Fruit fly (Drosophila melanogaster): ENCODE data around the gene CG32756.

- peak; percentile 29 for TF ChIP-seq Lpt (GFP tag; optimal IDR thresholded peaks at IDR 0.05)
- TF ChIP-seq Smox (GFP tag; optimal IDR thresholded peaks at IDR 0.05), result peak; percentile 33
- peak; percentile 55 for TF ChIP-seq CG6792 (GFP tag; optimal IDR thresholded peaks at IDR 0.05)
- peak; percentile 86 for TF ChIP-seq dsx (GFP tag; optimal IDR thresholded peaks at IDR 0.05; ENCODE audit: poor library complexity, severe bottlenecking)
- TF ChIP-seq CG16779 (tag; optimal IDR thresholded peaks at IDR 0.05), result peak; percentile 55
- TF ChIP-seq CG6276 (GFP tag; optimal IDR thresholded peaks at IDR 0.05), result peak; percentile 86
- TF ChIP-seq CG8319 (GFP tag; optimal IDR thresholded peaks at IDR 0.05), result peak; percentile 48
- peak; percentile 87 for TF ChIP-seq Ets96B (tag; optimal IDR thresholded peaks at IDR 0.05)
- peak; percentile 77 for TF ChIP-seq Eip75B (GFP tag; optimal IDR thresholded peaks at IDR 0.05)
Measured at dm6 chrX:5925793-5926418, 19.6 kb upstream of the CG32756 start.

Measured in whole organism, prepupa.